Fruit fly (Drosophila melanogaster) whole organism, embryonic: Measurements from ENCODE around the gene CG13690.

Experiments used
- CG10267 ChIP-seq: fragments of 200-800 bp; sonication (Bioruptor generic); optimal IDR thresholded peaks from 2 replicates; lab custom pipeline; 2018; ENCODE audit warnings: missing biosample characterization, mild to moderate bottlenecking, missing genetic modification characterization, moderate library complexity
- CG12155 ChIP-seq: fragments of 200-800 bp; sonication (Bioruptor generic); optimal IDR thresholded peaks from 3 replicates; lab custom pipeline; 2016; ENCODE audit warnings: missing biosample characterization, missing genetic modification characterization
- CG13287 ChIP-seq: fragments of 200-800 bp; sonication (Bioruptor generic); IDR thresholded peaks from 2 replicates; pipeline ENCODE4 v1.3.6; 2022; ENCODE audit warnings: missing biosample characterization, missing genetic modification characterization; ENCODE audit not compliant: partially characterized antibody
- CG14014 ChIP-seq: fragments of 200-800 bp; sonication (Bioruptor generic); IDR thresholded peaks from 2 replicates; pipeline ENCODE4 v1.3.6; 2022; ENCODE audit warnings: missing biosample characterization, missing genetic modification characterization
- CG14710 ChIP-seq: fragments of 200-800 bp; sonication (Bioruptor generic); optimal IDR thresholded peaks from 3 replicates; lab custom pipeline; 2019; ENCODE audit warnings: missing biosample characterization, mild to moderate bottlenecking, missing genetic modification characterization, moderate library complexity
- CG17186 ChIP-seq: fragments of 200-800 bp; sonication (Bioruptor generic); optimal IDR thresholded peaks from 3 replicates; lab custom pipeline; 2017; ENCODE audit warnings: missing biosample characterization, missing genetic modification reagents, missing genetic modification characterization
- CG17829 ChIP-seq: fragments of 200-800 bp; optimal IDR thresholded peaks from 2 replicates; lab custom pipeline; 2019; ENCODE audit warnings: missing biosample characterization, mild to moderate bottlenecking, missing genetic modification characterization, moderate library complexity
- CG2116 ChIP-seq: fragments of 200-800 bp; sonication (Bioruptor generic); optimal IDR thresholded peaks from 3 replicates; lab custom pipeline; 2018; ENCODE audit warnings: missing biosample characterization, mild to moderate bottlenecking, missing genetic modification characterization
- CG2712 ChIP-seq: fragments of 200-800 bp; optimal IDR thresholded peaks from 3 replicates; lab custom pipeline; 2019; ENCODE audit warnings: missing biosample characterization, mild to moderate bottlenecking, missing genetic modification characterization, moderate library complexity
- CG2875 ChIP-seq: fragments of 200-800 bp; sonication (Bioruptor generic); optimal IDR thresholded peaks from 2 replicates; lab custom pipeline; 2017; ENCODE audit warnings: missing biosample characterization, mild to moderate bottlenecking, missing genetic modification characterization, missing genetic modification reagents
- CG3847 ChIP-seq: fragments of 200-800 bp; sonication (Bioruptor generic); IDR thresholded peaks from 2 replicates; pipeline ENCODE4 v1.3.6; 2022; ENCODE audit warnings: missing biosample characterization, missing genetic modification characterization
- CG4360 ChIP-seq: fragments of 200-800 bp; sonication (Bioruptor generic); IDR thresholded peaks from 2 replicates; pipeline ENCODE4 v1.3.6; 2022; ENCODE audit warnings: missing biosample characterization, missing genetic modification characterization
- CG8359 ChIP-seq: fragments of 200-800 bp; sonication (Bioruptor generic); optimal IDR thresholded peaks from 2 replicates; lab custom pipeline; 2017; ENCODE audit warnings: missing biosample characterization, mild to moderate bottlenecking, missing genetic modification characterization, borderline replicate concordance
- CTCF ChIP-seq: fragments of 200-800 bp; sonication (Bioruptor generic); optimal IDR thresholded peaks from 2 replicates; lab custom pipeline; 2017; ENCODE audit warnings: missing biosample characterization, mild to moderate bottlenecking, missing genetic modification characterization, moderate library complexity
- Dip2 ChIP-seq: fragments of 200-800 bp; sonication (Bioruptor generic); IDR thresholded peaks from 2 replicates; pipeline ENCODE4 v1.3.6; 2022; ENCODE audit warnings: missing biosample characterization, missing genetic modification characterization
- Dll ChIP-seq: fragments of 200-800 bp; sonication (Bioruptor generic); IDR thresholded peaks from 4 replicates; pipeline ENCODE4 v1.3.6; 2022; ENCODE audit warnings: missing biosample characterization, missing genetic modification characterization; ENCODE audit not compliant: partially characterized antibody
- Dp ChIP-seq: fragments of 200-800 bp; sonication (Bioruptor generic); optimal IDR thresholded peaks from 2 replicates; lab custom pipeline; 2018; ENCODE audit warnings: missing biosample characterization, mild to moderate bottlenecking, missing genetic modification characterization, moderate library complexity
- E2f1 ChIP-seq: fragments of 200-800 bp; sonication (Bioruptor generic); IDR thresholded peaks from 2 replicates; pipeline ENCODE4 v1.3.6; 2022; ENCODE audit warnings: missing biosample characterization, missing genetic modification characterization
- Ets97D ChIP-seq: fragments of 200-800 bp; sonication (Bioruptor generic); optimal IDR thresholded peaks from 3 replicates; lab custom pipeline; 2016; ENCODE audit warnings: missing biosample characterization, missing genetic modification characterization
- Fer2 ChIP-seq: fragments of 200-800 bp; sonication (Bioruptor generic); optimal IDR thresholded peaks from 2 replicates; lab custom pipeline; 2018; ENCODE audit warnings: missing biosample characterization, mild to moderate bottlenecking, missing genetic modification characterization, moderate library complexity
- Hmr ChIP-seq: fragments of 200-800 bp; sonication (Bioruptor generic); optimal IDR thresholded peaks from 3 replicates; lab custom pipeline; 2017; ENCODE audit warnings: mild to moderate bottlenecking, missing biosample characterization, missing genetic modification reagents, missing genetic modification characterization
- Hr78 ChIP-seq, 2 experiments: fragments of 200-800 bp in 1 of 2; fragments of >200 bp in 1 of 2; sonication (Bioruptor generic) in 1 of 2; optimal IDR thresholded peaks; 2 replicates each; lab custom pipeline; 2017 to 2019; ENCODE audit warnings: missing biosample characterization in 2 of 2, missing genetic modification characterization in 2 of 2, mild to moderate bottlenecking in 1 of 2, moderate library complexity in 1 of 2
- Hsf ChIP-seq: fragments of 200-800 bp; sonication (Bioruptor generic); optimal IDR thresholded peaks from 3 replicates; lab custom pipeline; 2016; ENCODE audit warnings: missing biosample characterization, missing genetic modification characterization
- Kr ChIP-seq: fragments of 200-800 bp; sonication (Bioruptor generic); optimal IDR thresholded peaks from 2 replicates; lab custom pipeline; 2017; ENCODE audit warnings: missing biosample characterization, mild to moderate bottlenecking, missing genetic modification characterization
- MBD-R2 ChIP-seq: fragments of 200-800 bp; sonication (Bioruptor generic); IDR thresholded peaks from 2 replicates; pipeline ENCODE4 v1.3.6; 2022; ENCODE audit warnings: missing biosample characterization, missing genetic modification characterization
- NC2α ChIP-seq: fragments of 200-800 bp; sonication (Bioruptor generic); optimal IDR thresholded peaks from 2 replicates; lab custom pipeline; 2016; ENCODE audit warnings: missing biosample characterization, missing genetic modification characterization
- Nf-YC ChIP-seq: fragments of 200-800 bp; optimal IDR thresholded peaks from 3 replicates; lab custom pipeline; 2019; ENCODE audit warnings: missing biosample characterization, mild to moderate bottlenecking, missing genetic modification characterization, moderate library complexity
- Opbp ChIP-seq: fragments of 200-800 bp; sonication (Bioruptor generic); IDR thresholded peaks from 3 replicates; pipeline ENCODE4 v1.3.6; 2022; ENCODE audit warnings: missing biosample characterization, missing genetic modification characterization; ENCODE audit not compliant: partially characterized antibody
- Rx ChIP-seq: fragments of 200-800 bp; sonication (Bioruptor generic); IDR thresholded peaks from 2 replicates; pipeline ENCODE4 v1.3.6; 2022; ENCODE audit warnings: missing biosample characterization, missing genetic modification characterization
- Scr ChIP-seq: fragments of 200-800 bp; sonication (Bioruptor generic); IDR thresholded peaks from 2 replicates; pipeline ENCODE4 v1.3.6; 2022; ENCODE audit warnings: missing biosample characterization, missing genetic modification characterization; ENCODE audit not compliant: partially characterized antibody
- Sin3A ChIP-seq: fragments of >200 bp; optimal IDR thresholded peaks from 2 replicates; lab custom pipeline; 2018
- Stat92E ChIP-seq, 3 experiments: fragments of >200 bp in 2 of 3; fragments of 200-800 bp in 1 of 3; sonication (Bioruptor generic) in 1 of 3; optimal IDR thresholded peaks; 2 replicates each; lab custom pipeline; 2017 to 2019; ENCODE audit warnings: missing biosample characterization in 3 of 3, missing genetic modification characterization in 3 of 3, mild to moderate bottlenecking in 1 of 3, moderate library complexity in 1 of 3
- YL-1 ChIP-seq: fragments of 200-800 bp; sonication (Bioruptor generic); optimal IDR thresholded peaks from 3 replicates; lab custom pipeline; 2017; ENCODE audit warnings: missing biosample characterization, mild to moderate bottlenecking, missing genetic modification characterization
- amos ChIP-seq: fragments of 200-800 bp; sonication (Bioruptor generic); IDR thresholded peaks from 2 replicates; pipeline ENCODE4 v1.3.6; 2022; ENCODE audit warnings: missing biosample characterization, missing genetic modification characterization; ENCODE audit not compliant: partially characterized antibody
- ara ChIP-seq: fragments of 200-800 bp; sonication (Bioruptor generic); IDR thresholded peaks from 2 replicates; pipeline ENCODE4 v1.3.6; 2022; ENCODE audit warnings: missing biosample characterization, missing genetic modification characterization
- ato ChIP-seq: fragments of 200-800 bp; sonication (Bioruptor generic); IDR thresholded peaks from 2 replicates; pipeline ENCODE4 v1.3.6; 2022; ENCODE audit warnings: missing biosample characterization, missing genetic modification characterization; ENCODE audit not compliant: partially characterized antibody
- bowl ChIP-seq: fragments of 200-800 bp; sonication (Bioruptor generic); IDR thresholded peaks from 2 replicates; pipeline ENCODE4 v1.3.6; 2022; ENCODE audit warnings: missing biosample characterization, missing genetic modification characterization
- cg ChIP-seq: fragments of 200-800 bp; sonication (Bioruptor generic); optimal IDR thresholded peaks from 3 replicates; lab custom pipeline; 2019; ENCODE audit warnings: missing biosample characterization, mild to moderate bottlenecking, missing genetic modification characterization, moderate library complexity
- crp ChIP-seq, 2 experiments: fragments of 200-800 bp; sonication (Bioruptor generic); optimal IDR thresholded peaks; 2 replicates in 1 of 2; 3 replicates in 1 of 2; lab custom pipeline; 2017; ENCODE audit warnings: missing biosample characterization in 2 of 2, missing genetic modification characterization in 2 of 2, mild to moderate bottlenecking in 1 of 2, moderate library complexity in 1 of 2
- fu2 ChIP-seq: fragments of 200-800 bp; sonication (Bioruptor generic); optimal IDR thresholded peaks from 2 replicates; lab custom pipeline; 2016; ENCODE audit warnings: missing biosample characterization, missing genetic modification characterization
- gfzf ChIP-seq: fragments of 200-800 bp; sonication (Bioruptor generic); optimal IDR thresholded peaks from 2 replicates; lab custom pipeline; 2016; ENCODE audit warnings: missing biosample characterization, mild to moderate bottlenecking, missing genetic modification characterization, moderate library complexity
- insv ChIP-seq, 2 experiments: fragments of 200-800 bp; sonication (Bioruptor generic); optimal IDR thresholded peaks; 3 replicates each; lab custom pipeline; 2016 to 2018; ENCODE audit warnings: missing biosample characterization in 2 of 2, missing genetic modification characterization in 2 of 2
- lola ChIP-seq, 3 experiments: fragments of >200 bp in 2 of 3; fragments of 200-800 bp in 1 of 3; sonication (Bioruptor generic) in 1 of 3; optimal IDR thresholded peaks; 2 replicates each; lab custom pipeline; 2017 to 2019; ENCODE audit warnings: missing biosample characterization in 3 of 3, missing genetic modification characterization in 3 of 3, mild to moderate bottlenecking in 1 of 3, moderate library complexity in 1 of 3
- phol ChIP-seq: fragments of 200-800 bp; sonication (Bioruptor generic); optimal IDR thresholded peaks from 3 replicates; lab custom pipeline; 2018; ENCODE audit warnings: missing biosample characterization, mild to moderate bottlenecking, missing genetic modification characterization, moderate library complexity
- pzg ChIP-seq: fragments of 200-800 bp; sonication (Bioruptor generic); optimal IDR thresholded peaks from 3 replicates; lab custom pipeline; 2018; ENCODE audit warnings: missing biosample characterization, mild to moderate bottlenecking, missing genetic modification characterization, moderate library complexity
- run ChIP-seq: fragments of 200-800 bp; sonication (Bioruptor generic); optimal IDR thresholded peaks from 3 replicates; lab custom pipeline; 2018; ENCODE audit warnings: missing biosample characterization, mild to moderate bottlenecking, missing genetic modification characterization
- sens-2 ChIP-seq: fragments of 200-800 bp; sonication (Bioruptor generic); IDR thresholded peaks from 2 replicates; pipeline ENCODE4 v1.3.6; 2022; ENCODE audit warnings: missing biosample characterization, missing genetic modification characterization
- so ChIP-seq: fragments of 200-800 bp; sonication (Bioruptor generic); IDR thresholded peaks from 3 replicates; pipeline ENCODE4 v1.3.6; 2022; ENCODE audit warnings: missing biosample characterization, missing genetic modification characterization
- unc-4 ChIP-seq: fragments of 200-800 bp; sonication (Bioruptor generic); IDR thresholded peaks from 2 replicates; pipeline ENCODE4 v1.3.6; 2022; ENCODE audit warnings: missing biosample characterization, missing genetic modification characterization; ENCODE audit not compliant: partially characterized antibody

The CG13690 gene

DNA sequence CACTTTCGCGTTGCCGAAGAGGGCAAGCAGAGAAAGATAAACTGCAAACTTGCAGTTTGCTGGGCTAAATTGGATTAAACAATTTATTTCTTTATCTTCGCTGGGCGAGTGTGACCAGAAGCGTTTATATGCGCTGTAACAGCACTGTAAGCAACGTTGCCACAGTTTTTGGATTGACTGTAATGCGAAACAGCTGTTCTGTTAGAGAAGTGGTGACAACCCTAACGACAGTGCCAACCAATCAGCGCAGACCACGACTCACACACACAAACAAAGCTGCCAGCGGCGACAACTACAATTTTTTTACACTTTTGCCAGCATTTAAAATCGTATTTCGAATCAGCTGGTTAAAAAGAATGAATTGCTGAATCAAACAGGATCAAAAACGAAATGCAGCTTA lies 33.4 kb upstream of the CG13690 start, which contains the start of the genes crq and shv (continued):
- TF ChIP-seq CG14014 (GFP tag; lab: Robert Waterston, UW) (no peak), Dll (GFP tag; lab: Robert Waterston, UW) (peak; percentile 40; the same call in 1 of the 4 replicates), NC2α (GFP tag; lab: Kevin White, UChicago) (no peak), Rx (GFP tag; lab: Robert Waterston, UW) (no peak), Kr (GFP tag; lab: Kevin White, UChicago) (no peak), pzg (GFP tag; lab: Kevin White, UChicago) (peak; percentile 90), Scr (GFP tag; lab: Robert Waterston, UW) (peak; percentile 41; the same call in 1 of the 2 replicates), E2f1 (GFP tag; lab: Robert Waterston, UW) (no peak), CG3847 (peak; percentile 33; the same call in 1 of the 2 replicates), CG12155 (no peak), cg (GFP tag; lab: Kevin White, UChicago) (peak; percentile 89), CG2875 (GFP tag; lab: Kevin White, UChicago) (no peak), sens-2 (GFP tag; lab: Robert Waterston, UW) (no peak), CG2116 (GFP tag; lab: Kevin White, UChicago) (peak; percentile 42), Dp (GFP tag; lab: Kevin White, UChicago) (peak; percentile 47), Hmr (peak; percentile 40), CG17186 (peak; percentile 99), gfzf (peak; percentile 61), so (GFP tag; lab: Robert Waterston, UW) (no peak), phol (tag; lab: Kevin White, UChicago) (peak; percentile 0), ato (GFP tag; lab: Robert Waterston, UW) (0 out of 2 replicates have a peak, but pooled peaks have one; percentile 30), unc-4 (GFP tag; lab: Robert Waterston, UW) (peak; percentile 42; the same call in 1 of the 2 replicates), CG8359 (GFP tag; lab: Kevin White, UChicago) (no peak), Sin3A (peak; percentile 32), CG13287 (GFP tag; lab: Robert Waterston, UW) (peak; percentile 72), Stat92E (GFP tag; optimal IDR thresholded peaks at IDR 0.05; lab: Kevin White, UChicago) (peak in 1 of 3 experiments; percentile 46), lola (GFP tag; optimal IDR thresholded peaks at IDR 0.05; lab: Kevin White, UChicago) (no peak), CG14710 (tag; lab: Kevin White, UChicago) (peak; percentile 50), CG4360 (GFP tag; lab: Robert Waterston, UW) (no peak), ara (GFP tag; lab: Robert Waterston, UW) (no peak), crp (GFP tag; optimal IDR thresholded peaks at IDR 0.05; lab: Kevin White, UChicago) (peak; percentile 89 to 99), Opbp (GFP tag; lab: Robert Waterston, UW) (peak; percentile 36; the same call in 1 of the 3 replicates), Fer2 (tag; lab: Kevin White, UChicago) (no peak), Hr78 (GFP tag; optimal IDR thresholded peaks at IDR 0.05; lab: Kevin White, UChicago) (no peak), amos (peak; percentile 52; the same call in 1 of the 2 replicates), fu2 (GFP tag; lab: Kevin White, UChicago) (no peak), CG17829 (tag; lab: Kevin White, UChicago) (peak; percentile 43), Ets97D (GFP tag; lab: Kevin White, UChicago) (peak; percentile 32), Nf-YC (peak; percentile 100), Dip2 (GFP tag; lab: Robert Waterston, UW) (no peak), Hsf (GFP tag; lab: Kevin White, UChicago) (no peak), insv (GFP tag; optimal IDR thresholded peaks at IDR 0.05; lab: Kevin White, UChicago) (peak in 1 of 2 experiments; percentile 16), run (tag; lab: Kevin White, UChicago) (no peak), YL-1 (GFP tag; lab: Kevin White, UChicago) (peak; percentile 83), CG10267 (tag; lab: Kevin White, UChicago) (peak; percentile 31), CTCF (GFP tag; lab: Kevin White, UChicago) (peak; percentile 14), MBD-R2 (GFP tag; lab: Robert Waterston, UW) (peak; percentile 95), bowl (GFP tag; lab: Robert Waterston, UW) (no peak), CG2712 (tag; lab: Kevin White, UChicago) (peak; percentile 34)
